Fruit fly (Drosophila melanogaster) whole organism: ENCODE results near the gene CG13376.

Experiments used
- CG8478 ChIP-seq: fragments of >200 bp; optimal IDR thresholded peaks from 2 replicates; lab custom pipeline; 2018; ENCODE audit warnings: inconsistent platforms
- Dll ChIP-seq: fragments of >200 bp; optimal IDR thresholded peaks from 2 replicates; lab custom pipeline; 2017
- EcR ChIP-seq, 2 experiments: fragments of >200 bp; optimal IDR thresholded peaks; 2 replicates each; lab custom pipeline; 2017; ENCODE audit warnings: missing biosample characterization in 2 of 2, missing genetic modification characterization in 2 of 2, missing genetic modification reagents in 2 of 2
- pan ChIP-seq: fragments of >200 bp; optimal IDR thresholded peaks from 2 replicates; lab custom pipeline; 2017
- psq ChIP-seq: fragments of >200 bp; optimal IDR thresholded peaks from 2 replicates; lab custom pipeline; 2017
- usp ChIP-seq: fragments of >200 bp; optimal IDR thresholded peaks from 2 replicates; lab custom pipeline; 2017; ENCODE audit warnings: missing biosample characterization, missing genetic modification characterization, mixed read lengths

DNA sequence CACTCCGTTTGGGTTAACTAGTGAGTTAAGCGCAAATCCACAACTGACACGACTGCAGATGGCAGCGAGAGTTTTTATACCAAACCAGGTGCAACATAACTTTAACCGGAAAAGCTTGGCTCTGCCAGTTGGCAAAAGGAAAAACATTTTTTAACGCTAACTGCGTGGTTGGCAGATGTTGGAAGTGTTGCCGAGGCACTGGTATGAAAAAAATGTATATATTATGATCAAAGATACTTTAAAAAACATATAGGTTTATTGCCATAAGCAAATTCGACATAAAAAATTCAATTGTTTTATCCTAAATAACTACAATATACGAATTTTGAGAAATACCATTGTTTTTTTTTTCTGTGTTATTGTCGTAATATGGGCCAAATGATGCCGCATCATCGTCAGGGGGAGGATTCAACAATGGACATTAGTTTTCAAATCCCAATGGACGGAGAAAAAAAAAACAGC lies at the start of gene CG13376:
- TF ChIP-seq usp, result no peak
- TF ChIP-seq psq (lab: Kevin White, UChicago), result no peak
- TF ChIP-seq CG8478, result no peak
- TF ChIP-seq pan, result no peak
- no peak for TF ChIP-seq Dll (lab: Kevin White, UChicago)
- no peak for TF ChIP-seq EcR (GFP tag; optimal IDR thresholded peaks at IDR 0.05; lab: Kevin White, UChicago)
